Fruit fly (Drosophila melanogaster): ENCODE measurements around the gene Mrp4.
A peak's percentile ranks its signal among the peaks of the same experiment; 100 is the strongest.

Mrp4 gene

DNA sequence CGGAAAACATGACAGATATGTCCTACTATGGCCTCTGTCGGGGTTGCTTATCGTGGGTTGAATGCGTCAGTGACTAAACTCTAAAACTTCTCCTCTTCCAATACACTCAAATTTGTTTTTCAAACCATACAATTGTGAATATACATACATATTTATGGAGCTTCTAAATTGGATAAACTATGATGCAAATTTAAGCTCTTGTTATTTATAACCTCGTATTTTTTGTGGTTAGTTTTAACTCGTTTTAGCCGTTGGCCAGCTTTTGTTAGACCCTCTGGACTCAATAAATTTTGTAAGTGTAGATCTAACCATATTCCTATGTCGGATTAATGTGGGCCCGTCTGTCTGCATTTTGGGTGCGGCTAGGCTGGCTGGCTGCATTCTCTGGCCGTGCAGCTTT is 48.3 kb downstream of the Mrp4 start:
- peak; percentile 52 for TF ChIP-seq CG9948 (tag; optimal IDR thresholded peaks at IDR 0.05)
- peak; percentile 18 for TF ChIP-seq CG34367 (tag; optimal IDR thresholded peaks at IDR 0.05)
- TF ChIP-seq CG14655 (GFP tag; optimal IDR thresholded peaks at IDR 0.05), result peak; percentile 78
- peak; percentile 45 for TF ChIP-seq CG17806 (tag; optimal IDR thresholded peaks at IDR 0.05)
- TF ChIP-seq fd96Ca (GFP tag; IDR thresholded peaks at IDR 0.05), result 0 out of 3 replicates have a peak, but pooled peaks have one; percentile 40
- TF ChIP-seq gl (tag; optimal IDR thresholded peaks at IDR 0.05), result peak; percentile 23
- TF ChIP-seq EcR (GFP tag; optimal IDR thresholded peaks at IDR 0.05), result no peak
- TF ChIP-seq Ets98B (GFP tag; IDR thresholded peaks at IDR 0.05), result peak; percentile 38; the same call in 1 of the 2 replicates
- no peak for TF ChIP-seq D1 (tag; optimal IDR thresholded peaks at IDR 0.05)
- TF ChIP-seq Pif1A (GFP tag; optimal IDR thresholded peaks at IDR 0.05), result no peak
- 0 out of 2 replicates have a peak, but pooled peaks have one; percentile 41 for TF ChIP-seq CG12605 (GFP tag; IDR thresholded peaks at IDR 0.05)
- peak; percentile 30 for TF ChIP-seq CG8159 (tag; optimal IDR thresholded peaks at IDR 0.05)
- TF ChIP-seq Snoo (tag; optimal IDR thresholded peaks at IDR 0.05), result no peak
- peak; percentile 38; the same call in 1 of the 3 replicates for TF ChIP-seq CG4496 (GFP tag; IDR thresholded peaks at IDR 0.05)
- TF ChIP-seq Pif1B (GFP tag; optimal IDR thresholded peaks at IDR 0.05), result no peak
- no peak for TF ChIP-seq CG13204 (GFP tag; optimal IDR thresholded peaks at IDR 0.05)
- TF ChIP-seq rn (GFP tag; IDR thresholded peaks at IDR 0.05), result no peak
- peak; percentile 76 for TF ChIP-seq CG8301 (tag; optimal IDR thresholded peaks at IDR 0.05)
- TF ChIP-seq CG10348 (GFP tag; IDR thresholded peaks at IDR 0.05), result no peak
- no peak for TF ChIP-seq CG32121 (GFP tag; IDR thresholded peaks at IDR 0.05)
- TF ChIP-seq CG15710 (tag; optimal IDR thresholded peaks at IDR 0.05), result peak; percentile 15

DNA sequence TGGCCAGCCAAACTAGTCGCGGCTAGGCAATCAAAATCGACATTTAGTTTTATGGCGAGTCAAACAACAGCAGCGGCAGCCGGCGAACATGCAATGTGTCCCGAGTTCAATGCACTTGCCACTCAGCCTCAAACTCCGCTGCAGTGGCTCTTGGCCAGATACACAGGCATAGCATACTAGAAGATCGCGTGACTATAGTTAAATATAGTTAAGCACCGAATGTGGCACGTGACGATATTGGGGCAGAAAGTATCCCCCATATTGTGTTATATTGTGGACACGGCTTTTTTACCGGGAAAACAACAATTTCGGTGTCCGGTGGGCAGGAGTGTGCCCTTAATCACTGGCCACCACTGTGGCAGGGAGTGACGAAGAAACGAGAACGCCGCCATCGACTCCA is 48.8 kb downstream of the Mrp4 start:
- TF ChIP-seq CG34367 (tag; optimal IDR thresholded peaks at IDR 0.05) (no peak), CG4496 (GFP tag; IDR thresholded peaks at IDR 0.05) (peak; percentile 41; the same call in 2 of the 3 replicates), D1 (tag; optimal IDR thresholded peaks at IDR 0.05) (no peak), CG8301 (tag; optimal IDR thresholded peaks at IDR 0.05) (no peak), fd96Ca (GFP tag; IDR thresholded peaks at IDR 0.05) (peak; percentile 51; the same call in 1 of the 3 replicates), EcR (GFP tag; optimal IDR thresholded peaks at IDR 0.05) (peak; percentile 68)

DNA sequence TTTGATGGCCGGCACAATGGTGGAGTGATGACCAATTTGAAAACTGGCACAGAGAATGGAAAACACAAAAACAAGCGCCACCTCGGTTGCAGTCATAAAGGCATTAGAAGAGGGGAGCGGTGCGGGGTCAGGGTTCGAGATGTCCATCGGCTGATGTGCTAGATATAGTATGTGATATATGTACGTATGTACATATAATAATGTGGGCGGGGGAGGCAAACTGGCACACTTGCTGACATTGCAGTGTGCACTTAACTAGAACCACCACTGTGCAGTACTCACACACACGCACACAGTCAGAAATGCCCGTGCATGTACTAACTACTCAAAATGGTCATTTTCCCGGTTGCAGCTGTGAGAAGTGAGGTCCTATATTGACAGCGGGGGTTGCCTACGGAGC is 49.8 kb downstream of the Mrp4 start:
- TF ChIP-seq CG4496 (GFP tag; IDR thresholded peaks at IDR 0.05) (0 out of 3 replicates have a peak, but pooled peaks have one; percentile 14), D1 (tag; optimal IDR thresholded peaks at IDR 0.05) (no peak), CG32121 (GFP tag; IDR thresholded peaks at IDR 0.05) (0 out of 2 replicates have a peak, but pooled peaks have one; percentile 22)

DNA sequence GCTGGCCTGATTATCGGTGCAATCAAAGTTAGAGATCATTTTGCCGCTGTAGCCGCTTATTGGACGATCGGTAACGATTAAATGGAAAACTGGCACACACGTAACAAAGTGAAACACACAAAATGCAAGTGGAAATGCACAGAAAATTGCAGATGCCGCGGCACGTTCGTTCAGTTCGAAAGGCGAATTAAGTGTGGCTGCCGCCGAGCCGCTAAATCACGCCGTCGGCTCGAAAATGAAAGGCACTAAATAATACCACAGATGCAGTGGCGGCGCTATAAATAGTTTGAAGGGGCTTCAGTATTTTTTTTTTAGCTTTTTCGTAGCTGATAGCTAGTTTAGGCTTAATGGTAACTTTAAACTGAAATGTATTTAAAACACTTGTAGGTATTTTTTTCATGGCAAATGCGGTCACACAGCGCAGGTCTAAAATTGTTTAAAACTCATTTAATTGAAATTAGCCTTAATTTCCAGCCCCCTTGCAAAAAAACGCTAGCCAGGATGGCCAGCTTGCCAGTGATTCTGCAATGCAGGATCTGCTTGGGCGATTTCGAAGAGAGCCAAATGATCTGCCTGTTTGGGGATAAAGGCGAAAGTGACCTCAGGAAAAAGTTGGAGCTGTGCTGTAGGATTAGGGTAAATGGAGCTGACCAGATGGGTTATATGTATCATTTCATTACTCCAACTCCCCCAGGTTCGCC is 50.8 kb downstream of the Mrp4 start, which contains the start of the genes Jupiter and CG14710:
Gene Jupiter (minus strand): TSS at position 198 of the 701 bp plus-strand sequence.
Gene CG14710 (plus strand): TSS at position 382 of the 701 bp plus-strand sequence.
- peak; percentile 58 for TF ChIP-seq CG4496 (GFP tag; IDR thresholded peaks at IDR 0.05)
- no peak for TF ChIP-seq D1 (tag; optimal IDR thresholded peaks at IDR 0.05)
- no peak for TF ChIP-seq Pif1A (GFP tag; optimal IDR thresholded peaks at IDR 0.05)
- TF ChIP-seq Pif1B (GFP tag; optimal IDR thresholded peaks at IDR 0.05), result no peak
- TF ChIP-seq CG15710 (tag; optimal IDR thresholded peaks at IDR 0.05), result peak; percentile 35
- TF ChIP-seq CG14655 (GFP tag; optimal IDR thresholded peaks at IDR 0.05), result no peak
- peak; percentile 44; the same call in 1 of the 2 replicates for TF ChIP-seq rn (GFP tag; IDR thresholded peaks at IDR 0.05)
- TF ChIP-seq Ets98B (GFP tag; IDR thresholded peaks at IDR 0.05), result peak; percentile 61; the same call in 1 of the 2 replicates
- TF ChIP-seq EcR (GFP tag; optimal IDR thresholded peaks at IDR 0.05), result peak; percentile 42
- TF ChIP-seq CG10348 (GFP tag; IDR thresholded peaks at IDR 0.05), result no peak
- no peak for TF ChIP-seq CG8301 (tag; optimal IDR thresholded peaks at IDR 0.05)
- TF ChIP-seq CG13204 (GFP tag; optimal IDR thresholded peaks at IDR 0.05), result no peak
- TF ChIP-seq CG34367 (tag; optimal IDR thresholded peaks at IDR 0.05), result no peak
- TF ChIP-seq CG8159 (tag; optimal IDR thresholded peaks at IDR 0.05), result peak; percentile 41
- peak; percentile 31 for TF ChIP-seq gl (tag; optimal IDR thresholded peaks at IDR 0.05)
- TF ChIP-seq CG9948 (tag; optimal IDR thresholded peaks at IDR 0.05), result no peak
- peak; percentile 39 for TF ChIP-seq CG17806 (tag; optimal IDR thresholded peaks at IDR 0.05)
- TF ChIP-seq Snoo (tag; optimal IDR thresholded peaks at IDR 0.05), result peak; percentile 37
- TF ChIP-seq CG12605 (GFP tag; IDR thresholded peaks at IDR 0.05), result no peak
- TF ChIP-seq CG32121 (GFP tag; IDR thresholded peaks at IDR 0.05), result peak; percentile 57; the same call in 1 of the 2 replicates
- peak; percentile 51; the same call in 2 of the 3 replicates for TF ChIP-seq fd96Ca (GFP tag; IDR thresholded peaks at IDR 0.05)

DNA sequence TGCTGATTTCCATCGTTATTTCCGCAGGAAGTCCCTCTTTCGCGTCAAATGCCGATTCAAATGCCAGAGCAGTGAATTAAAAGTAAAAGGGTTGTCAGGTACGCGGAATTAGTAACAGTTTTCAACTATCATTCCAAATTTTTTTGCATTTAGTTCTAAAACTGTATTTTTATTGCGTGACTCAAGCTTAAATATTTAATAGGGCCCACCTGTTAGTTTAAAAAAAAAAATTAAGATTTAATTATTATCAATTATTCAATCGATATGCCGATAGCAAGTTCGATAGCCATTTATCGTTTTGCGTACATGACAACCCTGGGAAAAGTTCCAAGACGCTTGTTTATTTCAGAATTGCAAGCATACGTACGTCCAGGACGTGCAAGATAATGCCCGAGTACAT is 54.0 kb downstream of the Mrp4 start, which contains the start of gene CG14711:
Gene CG14711 (plus strand): TSS at position 315 of the 400 bp plus-strand sequence.
- TF ChIP-seq CG34367 (tag; optimal IDR thresholded peaks at IDR 0.05), result peak; percentile 61
- peak; percentile 78 for TF ChIP-seq CG32121 (GFP tag; IDR thresholded peaks at IDR 0.05)
- peak; percentile 70 for TF ChIP-seq CG17806 (tag; optimal IDR thresholded peaks at IDR 0.05)
- TF ChIP-seq EcR (GFP tag; optimal IDR thresholded peaks at IDR 0.05), result no peak
- TF ChIP-seq CG15710 (tag; optimal IDR thresholded peaks at IDR 0.05), result peak; percentile 75
- peak; percentile 77 for TF ChIP-seq Ets98B (GFP tag; IDR thresholded peaks at IDR 0.05)
- peak; percentile 31 for TF ChIP-seq gl (tag; optimal IDR thresholded peaks at IDR 0.05)
- no peak for TF ChIP-seq D1 (tag; optimal IDR thresholded peaks at IDR 0.05)
- TF ChIP-seq Snoo (tag; optimal IDR thresholded peaks at IDR 0.05), result peak; percentile 70
- TF ChIP-seq CG9948 (tag; optimal IDR thresholded peaks at IDR 0.05), result peak; percentile 58
- no peak for TF ChIP-seq CG8301 (tag; optimal IDR thresholded peaks at IDR 0.05)
- TF ChIP-seq Pif1A (GFP tag; optimal IDR thresholded peaks at IDR 0.05), result no peak
- peak; percentile 36 for TF ChIP-seq rn (GFP tag; IDR thresholded peaks at IDR 0.05)
- TF ChIP-seq CG4496 (GFP tag; IDR thresholded peaks at IDR 0.05), result peak; percentile 79; the same call in 2 of the 3 replicates
- TF ChIP-seq Pif1B (GFP tag; optimal IDR thresholded peaks at IDR 0.05), result no peak
- no peak for TF ChIP-seq CG12605 (GFP tag; IDR thresholded peaks at IDR 0.05)
- no peak for TF ChIP-seq CG13204 (GFP tag; optimal IDR thresholded peaks at IDR 0.05)
